Fruit fly (Drosophila melanogaster): Measurements from ENCODE around the gene IntS11.
A peak's percentile ranks its signal among the peaks of the same experiment; 100 is the strongest.

Gene IntS11

dm6 chr3R:29773833-29774324 is 28.7 kb downstream of the IntS11 start (continued):
- TF ChIP-seq sna (GFP tag; IDR thresholded peaks at IDR 0.05; ENCODE audit: partially characterized antibody) (no peak), so (GFP tag; IDR thresholded peaks at IDR 0.05) (peak; percentile 57; the same call in 2 of the 3 replicates), Neu2 (GFP tag; optimal IDR thresholded peaks at IDR 0.05; ENCODE audit: borderline replicate concordance) (no peak), Blimp-1 (GFP tag; optimal IDR thresholded peaks at IDR 0.05) (peak; percentile 37), psq (GFP tag; optimal IDR thresholded peaks at IDR 0.05) (no peak), Poxn (GFP tag; IDR thresholded peaks at IDR 0.05) (peak; percentile 57; the same call in 1 of the 2 replicates), D (optimal IDR thresholded peaks at IDR 0.05) (no peak), D (GFP tag; optimal IDR thresholded peaks at IDR 0.05) (peak; percentile 19), CG12155 (GFP tag; optimal IDR thresholded peaks at IDR 0.05) (peak; percentile 88), CG32772 (GFP tag; IDR thresholded peaks at IDR 0.05) (peak; percentile 57), Fer3 (tag; optimal IDR thresholded peaks at IDR 0.05) (peak; percentile 84), CG7928 (GFP tag; optimal IDR thresholded peaks at IDR 0.05) (peak; percentile 11), CG33557 (GFP tag; optimal IDR thresholded peaks at IDR 0.05) (no peak), CG13296 (GFP tag; optimal IDR thresholded peaks at IDR 0.05) (peak; percentile 27), aop (GFP tag; IDR thresholded peaks at IDR 0.05) (no peak), CG4730 (GFP tag; IDR thresholded peaks at IDR 0.05) (peak; percentile 64; the same call in 1 of the 2 replicates), CG1529 (GFP tag; optimal IDR thresholded peaks at IDR 0.05) (peak; percentile 32), CG4282 (GFP tag; optimal IDR thresholded peaks at IDR 0.05) (peak; percentile 57), CG4404 (GFP tag; IDR thresholded peaks at IDR 0.05) (peak; percentile 74), Mrtf (GFP tag; IDR thresholded peaks at IDR 0.05) (peak; percentile 70; the same call in 2 of the 3 replicates), Atf-2 (GFP tag; optimal IDR thresholded peaks at IDR 0.05) (peak; percentile 75), CG1832 (GFP tag; optimal IDR thresholded peaks at IDR 0.05) (no peak), tin (GFP tag; optimal IDR thresholded peaks at IDR 0.05) (peak; percentile 68), CG3847 (GFP tag; IDR thresholded peaks at IDR 0.05) (peak; percentile 82), CG34224 (GFP tag; IDR thresholded peaks at IDR 0.05; ENCODE audit: partially characterized antibody) (no peak), CG12769 (tag; optimal IDR thresholded peaks at IDR 0.05) (peak; percentile 90), Myb (GFP tag; optimal IDR thresholded peaks at IDR 0.05) (peak; percentile 56), ac (GFP tag; optimal IDR thresholded peaks at IDR 0.05) (no peak), Tbp (GFP tag; optimal IDR thresholded peaks at IDR 0.05) (no peak), zfh1 (GFP tag; IDR thresholded peaks at IDR 0.05) (peak; percentile 68; the same call in 2 of the 3 replicates), CG16863 (GFP tag; optimal IDR thresholded peaks at IDR 0.05) (peak; percentile 68), Mad (GFP tag; optimal IDR thresholded peaks at IDR 0.05) (peak; percentile 21), HLH3B (GFP tag; IDR thresholded peaks at IDR 0.05) (peak; percentile 56), CG17361 (GFP tag; IDR thresholded peaks at IDR 0.05) (peak; percentile 80), chif (GFP tag; optimal IDR thresholded peaks at IDR 0.05) (peak; percentile 48 to 72), Dll (GFP tag; IDR thresholded peaks at IDR 0.05; ENCODE audit: partially characterized antibody) (no peak), CG11504 (tag; optimal IDR thresholded peaks at IDR 0.05) (peak; percentile 78), CG4820 (GFP tag; optimal IDR thresholded peaks at IDR 0.05) (peak; percentile 36), hbn (GFP tag; IDR thresholded peaks at IDR 0.05; ENCODE audit: partially characterized antibody) (no peak), mirr (GFP tag; optimal IDR thresholded peaks at IDR 0.05) (peak; percentile 63), pan (optimal IDR thresholded peaks at IDR 0.05) (no peak), pan (GFP tag; optimal IDR thresholded peaks at IDR 0.05 in 1 of 2, IDR thresholded peaks at IDR 0.05 in 1 of 2) (peak in 1 of 2 experiments; percentile 52), CG18764 (GFP tag; optimal IDR thresholded peaks at IDR 0.05) (no peak), Fer2 (tag; optimal IDR thresholded peaks at IDR 0.05) (peak; percentile 62), PHDP (tag; optimal IDR thresholded peaks at IDR 0.05) (peak; percentile 74), wor (GFP tag; IDR thresholded peaks at IDR 0.05) (peak; percentile 68; the same call in 1 of the 2 replicates), jigr1 (GFP tag; IDR thresholded peaks at IDR 0.05) (0 out of 3 replicates have a peak, but pooled peaks have one; percentile 38), fd64A (GFP tag; optimal IDR thresholded peaks at IDR 0.05) (no peak), disco-r (GFP tag; optimal IDR thresholded peaks at IDR 0.05) (peak; percentile 48), CG32767 (GFP tag; IDR thresholded peaks at IDR 0.05) (no peak), CG12219 (GFP tag; optimal IDR thresholded peaks at IDR 0.05) (peak; percentile 59)

All from whole organism, embryonic.